Fruit fly (Drosophila melanogaster) whole organism, embryonic: ENCODE data around the gene Ntf-2.

Experiments used
- Abd-B ChIP-seq: fragments of 200-800 bp; sonication (Bioruptor generic); optimal IDR thresholded peaks from 2 replicates; lab custom pipeline; 2018; ENCODE audit warnings: missing biosample characterization, mild to moderate bottlenecking, missing genetic modification characterization, moderate library complexity
- Atf-2 ChIP-seq: fragments of 200-800 bp; sonication (Bioruptor generic); optimal IDR thresholded peaks from 2 replicates; lab custom pipeline; 2016; ENCODE audit warnings: missing biosample characterization, missing genetic modification characterization
- Atf6 ChIP-seq: fragments of 200-800 bp; sonication (Bioruptor generic); IDR thresholded peaks from 2 replicates; pipeline ENCODE4 v1.3.6; 2022; ENCODE audit warnings: missing biosample characterization, missing genetic modification characterization
- Bteb2 ChIP-seq: fragments of 200-800 bp; sonication (Bioruptor generic); optimal IDR thresholded peaks from 2 replicates; lab custom pipeline; 2016; ENCODE audit warnings: missing biosample characterization, missing genetic modification characterization
- CG10543 ChIP-seq: fragments of 200-800 bp; sonication (Bioruptor generic); optimal IDR thresholded peaks from 3 replicates; lab custom pipeline; 2017; ENCODE audit warnings: missing biosample characterization, mild to moderate bottlenecking, missing genetic modification characterization, moderate library complexity
- CG10654 ChIP-seq: fragments of 200-800 bp; sonication (Bioruptor generic); optimal IDR thresholded peaks from 2 replicates; lab custom pipeline; 2016; ENCODE audit warnings: missing biosample characterization, missing genetic modification characterization
- CG11247 ChIP-seq: fragments of 200-800 bp; sonication (Bioruptor generic); IDR thresholded peaks from 2 replicates; pipeline ENCODE4 v1.3.6; 2022; ENCODE audit warnings: missing biosample characterization, missing genetic modification characterization
- CG12769 ChIP-seq: fragments of 200-800 bp; sonication (Bioruptor generic); optimal IDR thresholded peaks from 2 replicates; lab custom pipeline; 2019; ENCODE audit warnings: missing biosample characterization, mild to moderate bottlenecking, missing genetic modification characterization, moderate library complexity
- CG15073 ChIP-seq: fragments of 200-800 bp; sonication (Bioruptor generic); optimal IDR thresholded peaks from 2 replicates; lab custom pipeline; 2016; ENCODE audit warnings: missing biosample characterization, missing genetic modification characterization
- CG15514 ChIP-seq: fragments of 200-800 bp; sonication (Bioruptor generic); optimal IDR thresholded peaks from 3 replicates; lab custom pipeline; 2017; ENCODE audit warnings: missing biosample characterization, missing genetic modification characterization, mild to moderate bottlenecking, moderate library complexity, missing genetic modification reagents
- CG1647 ChIP-seq: fragments of 200-800 bp; sonication (Bioruptor generic); optimal IDR thresholded peaks from 3 replicates; lab custom pipeline; 2016; ENCODE audit warnings: missing biosample characterization, missing genetic modification characterization
- CG18599 ChIP-seq: fragments of 200-800 bp; sonication (Bioruptor generic); optimal IDR thresholded peaks from 3 replicates; lab custom pipeline; 2017; ENCODE audit warnings: missing biosample characterization, missing genetic modification characterization, mild to moderate bottlenecking, moderate library complexity, missing genetic modification reagents
- CG2116 ChIP-seq: fragments of 200-800 bp; sonication (Bioruptor generic); optimal IDR thresholded peaks from 3 replicates; lab custom pipeline; 2018; ENCODE audit warnings: missing biosample characterization, mild to moderate bottlenecking, missing genetic modification characterization
- CG2120 ChIP-seq: fragments of 200-800 bp; sonication (Bioruptor generic); optimal IDR thresholded peaks from 3 replicates; lab custom pipeline; 2016; ENCODE audit warnings: missing biosample characterization, missing genetic modification characterization
- CG2889 ChIP-seq: fragments of 200-800 bp; sonication (Bioruptor generic); IDR thresholded peaks from 3 replicates; pipeline ENCODE4 v1.3.6; 2022; ENCODE audit warnings: missing biosample characterization, missing genetic modification characterization
- CG3065 ChIP-seq: fragments of 200-800 bp; sonication (Bioruptor generic); optimal IDR thresholded peaks from 2 replicates; lab custom pipeline; 2016; ENCODE audit warnings: missing biosample characterization, missing genetic modification characterization
- CG31365 ChIP-seq: fragments of 200-800 bp; sonication (Bioruptor generic); optimal IDR thresholded peaks from 2 replicates; lab custom pipeline; 2018; ENCODE audit warnings: missing biosample characterization, mild to moderate bottlenecking, missing genetic modification characterization
- CG31441 ChIP-seq: fragments of 200-800 bp; sonication (Bioruptor generic); IDR thresholded peaks from 2 replicates; pipeline ENCODE4 v1.3.6; 2022; ENCODE audit warnings: missing biosample characterization, missing genetic modification characterization
- CG32767 ChIP-seq: fragments of 200-800 bp; sonication (Bioruptor generic); IDR thresholded peaks from 2 replicates; pipeline ENCODE4 v1.3.6; 2022; ENCODE audit warnings: missing biosample characterization, missing genetic modification characterization
- CG33213 ChIP-seq: fragments of 200-800 bp; sonication (Bioruptor generic); optimal IDR thresholded peaks from 3 replicates; lab custom pipeline; 2016; ENCODE audit warnings: missing biosample characterization, missing genetic modification characterization
- CG34376 ChIP-seq: fragments of 200-800 bp; sonication (Bioruptor generic); optimal IDR thresholded peaks from 2 replicates; lab custom pipeline; 2018; ENCODE audit warnings: missing biosample characterization, mild to moderate bottlenecking, missing genetic modification characterization
- CG3726 ChIP-seq: fragments of 200-800 bp; sonication (Bioruptor generic); IDR thresholded peaks from 3 replicates; pipeline ENCODE4, ENCODE4 v1.3.6; 2022; ENCODE audit warnings: missing biosample characterization, missing genetic modification characterization
- CG7839 ChIP-seq: fragments of 200-800 bp; sonication (Bioruptor generic); optimal IDR thresholded peaks from 3 replicates; lab custom pipeline; 2018; ENCODE audit warnings: missing biosample characterization, mild to moderate bottlenecking, missing genetic modification characterization, moderate library complexity
- CG7963 ChIP-seq: fragments of 200-800 bp; sonication (Bioruptor generic); IDR thresholded peaks from 3 replicates; pipeline ENCODE4 v1.3.6; 2022; ENCODE audit warnings: missing biosample characterization, missing genetic modification characterization; ENCODE audit not compliant: partially characterized antibody
- CG9727 ChIP-seq: fragments of 200-800 bp; sonication (Bioruptor generic); optimal IDR thresholded peaks from 3 replicates; lab custom pipeline; 2017; ENCODE audit warnings: missing biosample characterization, mild to moderate bottlenecking, missing genetic modification characterization
- CG9876 ChIP-seq: fragments of 200-800 bp; sonication (Bioruptor generic); optimal IDR thresholded peaks from 2 replicates; lab custom pipeline; 2016; ENCODE audit warnings: missing biosample characterization, missing genetic modification characterization
- D19B ChIP-seq: fragments of 200-800 bp; sonication (Bioruptor generic); optimal IDR thresholded peaks from 2 replicates; lab custom pipeline; 2017; ENCODE audit warnings: missing biosample characterization, mild to moderate bottlenecking, missing genetic modification characterization
- Dip2 ChIP-seq: fragments of 200-800 bp; sonication (Bioruptor generic); IDR thresholded peaks from 2 replicates; pipeline ENCODE4 v1.3.6; 2022; ENCODE audit warnings: missing biosample characterization, missing genetic modification characterization
- Dip3 ChIP-seq: fragments of 200-800 bp; sonication (Bioruptor generic); optimal IDR thresholded peaks from 3 replicates; lab custom pipeline; 2016; ENCODE audit warnings: missing biosample characterization, missing genetic modification characterization
- GATAe ChIP-seq: fragments of 200-800 bp; sonication (Bioruptor generic); conservative IDR thresholded peaks from 2 replicates; pipeline ENCODE4 v1.3.6; 2022; ENCODE audit warnings: missing biosample characterization, missing genetic modification characterization
- HHEX ChIP-seq: fragments of 200-800 bp; sonication (Bioruptor generic); optimal IDR thresholded peaks from 3 replicates; lab custom pipeline; 2017; ENCODE audit warnings: missing biosample characterization, mild to moderate bottlenecking, missing genetic modification characterization, missing genetic modification reagents
- Lim3 ChIP-seq: fragments of 200-800 bp; sonication (Bioruptor generic); IDR thresholded peaks from 2 replicates; pipeline ENCODE4 v1.3.6; 2022; ENCODE audit warnings: missing biosample characterization, missing genetic modification characterization
- Mad ChIP-seq: fragments of 200-800 bp; sonication (Bioruptor generic); optimal IDR thresholded peaks from 2 replicates; lab custom pipeline; 2016; ENCODE audit warnings: missing biosample characterization, missing genetic modification characterization
- Max ChIP-seq: fragments of 200-800 bp; sonication (Bioruptor generic); optimal IDR thresholded peaks from 2 replicates; lab custom pipeline; 2016; ENCODE audit warnings: missing biosample characterization, mild to moderate bottlenecking, missing genetic modification characterization
- NC2β ChIP-seq: fragments of 200-800 bp; sonication (Bioruptor generic); optimal IDR thresholded peaks from 2 replicates; lab custom pipeline; 2016; ENCODE audit warnings: missing biosample characterization, missing genetic modification characterization
- Ravus ChIP-seq: fragments of 200-800 bp; sonication (Bioruptor generic); IDR thresholded peaks from 2 replicates; pipeline ENCODE4 v1.3.6; 2022; ENCODE audit warnings: missing biosample characterization, missing genetic modification characterization
- Rfx ChIP-seq: fragments of 200-800 bp; sonication (Bioruptor generic); IDR thresholded peaks from 2 replicates; pipeline ENCODE4 v1.3.6; 2022; ENCODE audit warnings: missing biosample characterization, missing genetic modification characterization
- Sry-δ ChIP-seq: fragments of 200-800 bp; sonication (Bioruptor generic); optimal IDR thresholded peaks from 2 replicates; lab custom pipeline; 2016; ENCODE audit warnings: missing biosample characterization, missing genetic modification characterization
- Taf1 ChIP-seq: fragments of 200-800 bp; sonication (Bioruptor generic); IDR thresholded peaks from 2 replicates; pipeline ENCODE4 v1.3.6; 2022; ENCODE audit warnings: missing biosample characterization, missing genetic modification characterization
- Vsx1 ChIP-seq: fragments of 200-800 bp; sonication (Bioruptor generic); optimal IDR thresholded peaks from 2 replicates; lab custom pipeline; 2017; ENCODE audit warnings: missing biosample characterization, mild to moderate bottlenecking, missing genetic modification characterization, missing genetic modification reagents
- ac ChIP-seq: fragments of 200-800 bp; sonication (Bioruptor generic); optimal IDR thresholded peaks from 3 replicates; lab custom pipeline; 2017; ENCODE audit warnings: missing biosample characterization, mild to moderate bottlenecking, missing genetic modification characterization
- az2 ChIP-seq: fragments of 200-800 bp; sonication (Bioruptor generic); optimal IDR thresholded peaks from 3 replicates; lab custom pipeline; 2016; ENCODE audit warnings: missing biosample characterization, missing genetic modification characterization
- bcd ChIP-seq: fragments of 200-800 bp; sonication (Bioruptor generic); optimal IDR thresholded peaks from 2 replicates; lab custom pipeline; 2017; ENCODE audit warnings: missing biosample characterization, mild to moderate bottlenecking, missing genetic modification characterization
- crc ChIP-seq: fragments of 200-800 bp; sonication (Bioruptor generic); optimal IDR thresholded peaks from 2 replicates; lab custom pipeline; 2016; ENCODE audit warnings: missing biosample characterization, missing genetic modification characterization
- jing ChIP-seq: fragments of 200-800 bp; sonication (Bioruptor generic); optimal IDR thresholded peaks from 2 replicates; lab custom pipeline; 2018; ENCODE audit warnings: missing biosample characterization, mild to moderate bottlenecking, missing genetic modification characterization
- lab ChIP-seq: fragments of 200-800 bp; sonication (Bioruptor generic); optimal IDR thresholded peaks from 3 replicates; lab custom pipeline; 2017; ENCODE audit warnings: missing biosample characterization, missing genetic modification characterization, mild to moderate bottlenecking, moderate library complexity, missing genetic modification reagents
- nmo ChIP-seq: fragments of 200-800 bp; sonication (Bioruptor generic); optimal IDR thresholded peaks from 2 replicates; lab custom pipeline; 2018; ENCODE audit warnings: missing biosample characterization, mild to moderate bottlenecking, missing genetic modification characterization, moderate library complexity
- p53 ChIP-seq: fragments of 200-800 bp; sonication (Bioruptor generic); optimal IDR thresholded peaks from 2 replicates; lab custom pipeline; 2016; ENCODE audit warnings: missing biosample characterization, missing genetic modification characterization
- pb ChIP-seq: fragments of 200-800 bp; sonication (Bioruptor generic); optimal IDR thresholded peaks from 3 replicates; lab custom pipeline; 2016; ENCODE audit warnings: missing biosample characterization, missing genetic modification characterization
- sqz ChIP-seq: fragments of 200-800 bp; sonication (Bioruptor generic); optimal IDR thresholded peaks from 3 replicates; lab custom pipeline; 2018; ENCODE audit warnings: missing biosample characterization, mild to moderate bottlenecking, missing genetic modification characterization
- usp ChIP-seq: fragments of >200 bp; optimal IDR thresholded peaks from 2 replicates; lab custom pipeline; 2017; ENCODE audit warnings: missing biosample characterization, missing genetic modification characterization

Gene Ntf-2

DNA sequence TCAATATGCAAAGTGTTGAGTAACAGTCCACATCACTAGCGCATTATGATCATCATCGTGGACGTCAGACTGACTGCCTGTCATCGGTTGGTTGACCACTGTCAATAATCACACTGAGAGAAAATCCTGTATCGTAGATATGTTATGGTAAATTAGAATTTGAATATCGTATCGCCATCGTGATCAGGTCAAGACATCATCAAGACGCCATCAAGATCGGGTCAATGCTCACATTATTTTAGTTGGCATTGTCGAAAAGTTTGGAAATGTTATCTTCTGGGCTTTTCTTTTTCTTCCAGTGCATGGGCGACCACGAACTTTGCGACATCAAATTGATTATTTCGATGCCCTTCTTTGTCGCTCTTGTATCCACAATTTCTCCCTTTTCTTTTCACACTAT, 23.7 kb downstream of the Ntf-2 start (continued):
- TF ChIP-seq CG7963 (GFP tag; lab: Robert Waterston, UW) = no peak
- peak; percentile 93 for TF ChIP-seq CG12769
- TF ChIP-seq CG32767 (GFP tag; lab: Robert Waterston, UW) = peak; percentile 87
- TF ChIP-seq NC2β (GFP tag; lab: Kevin White, UChicago) = peak; percentile 89
- peak; percentile 87 for TF ChIP-seq bcd (GFP tag; lab: Kevin White, UChicago)
- peak; percentile 75 for TF ChIP-seq CG2889 (GFP tag; lab: Robert Waterston, UW)
- no peak for TF ChIP-seq GATAe (GFP tag; lab: Robert Waterston, UW)
- peak; percentile 79; the same call in 1 of the 2 replicates for TF ChIP-seq Atf6 (GFP tag; lab: Robert Waterston, UW)
- peak; percentile 81 for TF ChIP-seq Rfx (GFP tag; lab: Robert Waterston, UW)
- TF ChIP-seq CG10543 (GFP tag; lab: Kevin White, UChicago) = peak; percentile 86
- TF ChIP-seq lab (GFP tag; lab: Kevin White, UChicago) = peak; percentile 85
- TF ChIP-seq CG9876 (GFP tag; lab: Kevin White, UChicago) = peak; percentile 86
- TF ChIP-seq Abd-B (GFP tag; lab: Kevin White, UChicago) = peak; percentile 88
- TF ChIP-seq nmo (GFP tag; lab: Kevin White, UChicago) = peak; percentile 94
- TF ChIP-seq CG3065 (GFP tag; lab: Kevin White, UChicago) = peak; percentile 80
- peak; percentile 80 for TF ChIP-seq p53
- TF ChIP-seq CG18599 (GFP tag; lab: Kevin White, UChicago) = peak; percentile 87
- peak; percentile 41; the same call in 1 of the 2 replicates for TF ChIP-seq Taf1 (GFP tag; lab: Robert Waterston, UW)
- peak; percentile 87 for TF ChIP-seq CG2120
- peak; percentile 93 for TF ChIP-seq CG7839 (tag; lab: Kevin White, UChicago)
- peak; percentile 89 for TF ChIP-seq crc (GFP tag; lab: Kevin White, UChicago)
- TF ChIP-seq CG10654 (GFP tag; lab: Kevin White, UChicago) = peak; percentile 85
- TF ChIP-seq CG9727 = peak; percentile 81
- TF ChIP-seq CG2116 (GFP tag; lab: Kevin White, UChicago) = peak; percentile 53
- TF ChIP-seq Atf-2 (GFP tag; lab: Kevin White, UChicago) = peak; percentile 91
- peak; percentile 91 for TF ChIP-seq jing (GFP tag; lab: Kevin White, UChicago)
- TF ChIP-seq Mad (GFP tag; lab: Kevin White, UChicago) = peak; percentile 86
- peak; percentile 57 for TF ChIP-seq Sry-δ (GFP tag; lab: Kevin White, UChicago)
- peak; percentile 77 for TF ChIP-seq Bteb2
- TF ChIP-seq CG3726 (GFP tag; lab: Robert Waterston, UW) = peak; percentile 75
- TF ChIP-seq CG11247 = peak; percentile 69
- peak; percentile 93 for TF ChIP-seq pb (GFP tag; lab: Kevin White, UChicago)
- peak; percentile 67 for TF ChIP-seq Dip3 (GFP tag; lab: Kevin White, UChicago)
- peak; percentile 78 for TF ChIP-seq CG1647
- peak; percentile 66 for TF ChIP-seq sqz (GFP tag; lab: Kevin White, UChicago)
- peak; percentile 92 for TF ChIP-seq CG31441 (GFP tag; lab: Robert Waterston, UW)
- peak; percentile 61 for TF ChIP-seq CG15073 (GFP tag; lab: Kevin White, UChicago)
- peak; percentile 91 for TF ChIP-seq az2 (GFP tag; lab: Kevin White, UChicago)
- TF ChIP-seq Vsx1 (GFP tag; lab: Kevin White, UChicago) = peak; percentile 56
- peak; percentile 61 for TF ChIP-seq Max (GFP tag; lab: Kevin White, UChicago)
- TF ChIP-seq usp (GFP tag; lab: Kevin White, UChicago) = no peak
- peak; percentile 88 for TF ChIP-seq CG33213 (GFP tag; lab: Kevin White, UChicago)
- TF ChIP-seq ac (GFP tag; lab: Kevin White, UChicago) = peak; percentile 42
- peak; percentile 29; the same call in 1 of the 2 replicates for TF ChIP-seq Ravus (GFP tag; lab: Robert Waterston, UW)
- TF ChIP-seq CG15514 (GFP tag; lab: Kevin White, UChicago) = peak; percentile 62
- peak; percentile 73 for TF ChIP-seq CG31365 (tag; lab: Kevin White, UChicago)
- TF ChIP-seq Lim3 (GFP tag; lab: Robert Waterston, UW) = peak; percentile 72; the same call in 1 of the 2 replicates
- TF ChIP-seq CG34376 (GFP tag; lab: Kevin White, UChicago) = peak; percentile 79
- TF ChIP-seq Dip2 (GFP tag; lab: Robert Waterston, UW) = no peak
- peak; percentile 20 for TF ChIP-seq D19B
- peak; percentile 83 for TF ChIP-seq HHEX (GFP tag; lab: Kevin White, UChicago)
